Fruit fly (Drosophila melanogaster): ENCODE measurements around the gene in.

- no peak for TF ChIP-seq ttk (optimal IDR thresholded peaks at IDR 0.05)
- TF ChIP-seq psq (optimal IDR thresholded peaks at IDR 0.05): no peak
- TF ChIP-seq Myc (optimal IDR thresholded peaks at IDR 0.05): no peak
- no peak for TF ChIP-seq insv (optimal IDR thresholded peaks at IDR 0.05)
These were observed 18.4 kb downstream of the in start for dm6 chr3L:20385408-20385807.

Measured in Kc167 (cell line).